Worm (Caenorhabditis elegans) whole organism, L4 larva: ENCODE measurements around the gene F38A1.13.

Experiments used
- F10B5.3 ChIP-seq: sonication (generic microtip); optimal IDR thresholded peaks from 2 replicates; lab custom pipeline; 2016; ENCODE audit warnings: mild to moderate bottlenecking, missing genetic modification characterization, missing compliant biosample characterization
- F26F4.8 ChIP-seq: fragments of 200-800 bp; sonication (Bioruptor generic); conservative IDR thresholded peaks from 2 replicates; pipeline ENCODE4 v1.3.6; 2022; ENCODE audit warnings: missing genetic modification characterization, missing compliant biosample characterization
- F37D6.2 ChIP-seq: sonication (generic microtip); optimal IDR thresholded peaks from 2 replicates; lab custom pipeline; 2016; ENCODE audit warnings: mild to moderate bottlenecking, missing genetic modification characterization, missing compliant biosample characterization
- F44E2.7 ChIP-seq: fragments of 200-800 bp; sonication (Bioruptor generic); IDR thresholded peaks from 2 replicates; pipeline ENCODE4 v2.1.2; 2022; ENCODE audit warnings: missing genetic modification characterization, missing compliant biosample characterization
- F49E8.2 ChIP-seq: sonication (generic microtip); optimal IDR thresholded peaks from 2 replicates; lab custom pipeline; 2016; ENCODE audit warnings: missing compliant biosample characterization, mild to moderate bottlenecking, missing genetic modification characterization, borderline replicate concordance
- R02D3.7 ChIP-seq: fragments of 150-350 bp; sonication (generic microtip); optimal IDR thresholded peaks from 3 replicates; lab custom pipeline; 2014; ENCODE audit warnings: missing biosample characterization, missing genetic modification characterization
- Y75B8A.6 ChIP-seq: fragments of 200-800 bp; sonication (Bioruptor generic); IDR thresholded peaks from 2 replicates; pipeline ENCODE4 v1.3.6; 2022; ENCODE audit warnings: missing genetic modification reagents, missing genetic modification characterization, missing compliant biosample characterization
- ZK337.2 ChIP-seq: fragments of 200-800 bp; sonication (Bioruptor generic); IDR thresholded peaks from 2 replicates; pipeline ENCODE4 v1.3.6; 2022; ENCODE audit warnings: missing genetic modification reagents, missing genetic modification characterization, missing compliant biosample characterization
- aha-1 ChIP-seq: fragments of 150-350 bp; peaks from one replicate; lab custom pipeline; 2014; ENCODE audit warnings: missing biosample characterization, missing genetic modification characterization
- aly-2 ChIP-seq: sonication (generic microtip); optimal IDR thresholded peaks from 2 replicates; lab custom pipeline; 2018; ENCODE audit warnings: missing biosample characterization, missing genetic modification characterization
- arid-1 ChIP-seq: fragments of 200-800 bp; sonication (Bioruptor generic); conservative IDR thresholded peaks from 2 replicates; pipeline ENCODE4 v1.3.6; 2022; ENCODE audit warnings: missing genetic modification reagents, missing genetic modification characterization, missing compliant biosample characterization
- ceh-20 ChIP-seq: fragments of 200-800 bp; sonication (Bioruptor generic); IDR thresholded peaks from 2 replicates; pipeline ENCODE4 v1.3.6; 2022; ENCODE audit warnings: missing genetic modification reagents, missing genetic modification characterization, missing compliant biosample characterization
- ceh-28 ChIP-seq: fragments of 150-350 bp; optimal IDR thresholded peaks from 2 replicates; lab custom pipeline; 2014; ENCODE audit warnings: missing biosample characterization, missing genetic modification reagents, missing genetic modification characterization
- cey-2 ChIP-seq: sonication (generic microtip); optimal IDR thresholded peaks from 3 replicates; lab custom pipeline; 2017; ENCODE audit warnings: missing genetic modification characterization, mild to moderate bottlenecking, missing compliant biosample characterization, antibody characterized with exemption, borderline replicate concordance; ENCODE audit not compliant: insufficient read depth
- daf-12 ChIP-seq: fragments of 150-350 bp; optimal IDR thresholded peaks from 2 replicates; lab custom pipeline; 2014; ENCODE audit warnings: missing biosample characterization, missing genetic modification reagents, missing genetic modification characterization
- daf-19 ChIP-seq: fragments of 200-800 bp; sonication (Bioruptor generic); conservative IDR thresholded peaks from 2 replicates; pipeline ENCODE4 v1.3.6; 2022; ENCODE audit warnings: missing genetic modification characterization, missing compliant biosample characterization
- daf-8 ChIP-seq: fragments of 200-800 bp; sonication (Bioruptor generic); IDR thresholded peaks from 2 replicates; pipeline ENCODE4 v1.3.6; 2022; ENCODE audit warnings: missing genetic modification characterization, missing compliant biosample characterization
- dpl-1 ChIP-seq: fragments of 150-350 bp; optimal IDR thresholded peaks from 2 replicates; lab custom pipeline; 2014; ENCODE audit warnings: missing biosample characterization, missing genetic modification reagents, missing genetic modification characterization
- duxl-1 ChIP-seq: sonication (generic microtip); optimal IDR thresholded peaks from 2 replicates; lab custom pipeline; 2016; ENCODE audit warnings: mild to moderate bottlenecking, missing genetic modification characterization, moderate library complexity, missing compliant biosample characterization; ENCODE audit not compliant: poor library complexity
- egl-43 ChIP-seq: fragments of 200-800 bp; sonication (Bioruptor generic); IDR thresholded peaks from 2 replicates; pipeline ENCODE4 v1.3.6; 2022; ENCODE audit warnings: missing genetic modification reagents, missing genetic modification characterization, missing compliant biosample characterization
- fos-1 ChIP-seq: fragments of 150-350 bp; optimal IDR thresholded peaks from 2 replicates; lab custom pipeline; 2014; ENCODE audit warnings: missing biosample characterization, missing genetic modification characterization
- gei-8 ChIP-seq: fragments of 200-800 bp; sonication (Bioruptor generic); optimal IDR thresholded peaks from 2 replicates; lab custom pipeline; 2018; ENCODE audit warnings: mild to moderate bottlenecking, missing genetic modification characterization, missing compliant biosample characterization
- hif-1 ChIP-seq, 2 experiments: sonication (generic microtip); optimal IDR thresholded peaks; 2 replicates each; lab custom pipeline; 2016 to 2017; ENCODE audit warnings: missing compliant biosample characterization in 2 of 2, missing genetic modification characterization in 2 of 2, missing genetic modification reagents in 2 of 2, missing genotype in 2 of 2, mild to moderate bottlenecking in 1 of 2
- hlh-11 ChIP-seq: fragments of 200-800 bp; sonication (Bioruptor generic); optimal IDR thresholded peaks from 2 replicates; lab custom pipeline; 2018; ENCODE audit warnings: mild to moderate bottlenecking, missing genetic modification characterization, missing compliant biosample characterization
- lim-7 ChIP-seq: fragments of 200-800 bp; sonication (Bioruptor generic); IDR thresholded peaks from 2 replicates; pipeline ENCODE4 v1.3.6; 2022; ENCODE audit warnings: missing genetic modification characterization, missing compliant biosample characterization
- lin-1 ChIP-seq: fragments of 200-800 bp; sonication (Bioruptor generic); IDR thresholded peaks from 2 replicates; pipeline ENCODE4 v1.3.6; 2022; ENCODE audit warnings: missing genetic modification reagents, missing genetic modification characterization, missing compliant biosample characterization
- lin-13 ChIP-seq: fragments of 150-350 bp; optimal IDR thresholded peaks from 2 replicates; lab custom pipeline; 2014; ENCODE audit warnings: missing biosample characterization, missing genetic modification reagents, missing genetic modification characterization
- lin-29 ChIP-seq: fragments of 200-800 bp; sonication (Bioruptor generic); IDR thresholded peaks from 2 replicates; pipeline ENCODE4 v1.3.6; 2022; ENCODE audit warnings: missing genetic modification reagents, missing genetic modification characterization, missing compliant biosample characterization
- lin-39 ChIP-seq: fragments of 150-350 bp; optimal IDR thresholded peaks from 2 replicates; lab custom pipeline; 2014; ENCODE audit warnings: missing biosample characterization, missing genetic modification reagents, missing genetic modification characterization
- lsy-2 ChIP-seq, 2 experiments: fragments of 150-350 bp in 1 of 2; sonication (generic microtip) in 1 of 2; optimal IDR thresholded peaks; 2 replicates each; lab custom pipeline; 2014 to 2017; ENCODE audit warnings: missing biosample characterization in 2 of 2, missing genetic modification characterization in 2 of 2
- madf-9 ChIP-seq: fragments of 200-800 bp; sonication (Bioruptor generic); conservative IDR thresholded peaks from 2 replicates; pipeline ENCODE4 v1.3.6; 2022; ENCODE audit warnings: missing genetic modification reagents, missing genetic modification characterization, missing compliant biosample characterization
- mdl-1 ChIP-seq, 2 experiments: fragments of 150-350 bp in 1 of 2; sonication (generic microtip) in 1 of 2; optimal IDR thresholded peaks; 2 replicates each; lab custom pipeline; 2014 to 2017; ENCODE audit warnings: missing biosample characterization in 2 of 2, missing genetic modification characterization in 2 of 2
- mes-2 ChIP-seq: sonication (generic microtip); optimal IDR thresholded peaks from 2 replicates; lab custom pipeline; 2016; ENCODE audit warnings: missing genotype, mild to moderate bottlenecking, missing genetic modification characterization, missing compliant biosample characterization; ENCODE audit not compliant: poor library complexity, severe bottlenecking
- mxl-2 ChIP-seq: fragments of 200-800 bp; sonication (Bioruptor generic); conservative IDR thresholded peaks from 2 replicates; pipeline ENCODE4 v1.3.6; 2022; ENCODE audit warnings: missing genetic modification reagents, missing genetic modification characterization, missing compliant biosample characterization
- mxl-3 ChIP-seq: fragments of 200-800 bp; sonication (Bioruptor generic); optimal IDR thresholded peaks from 2 replicates; lab custom pipeline; 2018; ENCODE audit warnings: mild to moderate bottlenecking, missing genetic modification characterization, missing compliant biosample characterization
- nhr-11 ChIP-seq: fragments of 150-350 bp; optimal IDR thresholded peaks from 2 replicates; lab custom pipeline; 2014; ENCODE audit warnings: missing biosample characterization, missing genetic modification characterization
- nhr-111 ChIP-seq: fragments of 200-800 bp; sonication (Bioruptor generic); optimal IDR thresholded peaks from 2 replicates; lab custom pipeline; 2018; ENCODE audit warnings: mild to moderate bottlenecking, missing genetic modification characterization, missing compliant biosample characterization
- nhr-28 ChIP-seq: fragments of 150-350 bp; optimal IDR thresholded peaks from 2 replicates; lab custom pipeline; 2014; ENCODE audit warnings: missing biosample characterization, missing genetic modification characterization
- nhr-48 ChIP-seq: sonication (generic microtip); optimal IDR thresholded peaks from 2 replicates; lab custom pipeline; 2016; ENCODE audit warnings: mild to moderate bottlenecking, missing genetic modification characterization, missing compliant biosample characterization
- nhr-6 ChIP-seq: fragments of 150-350 bp; optimal IDR thresholded peaks from 2 replicates; lab custom pipeline; 2014; ENCODE audit warnings: missing biosample characterization, missing genetic modification characterization
- pha-4 ChIP-seq, 2 experiments: fragments of 150-350 bp in 1 of 2; fragments of 200-800 bp in 1 of 2; sonication (Bioruptor generic) in 1 of 2; IDR thresholded peaks in 1 of 2; optimal IDR thresholded peaks in 1 of 2; 2 replicates each; pipeline versions ENCODE4 v1.3.6 to Lab custom; 2014 to 2022; ENCODE audit warnings: missing genetic modification characterization in 2 of 2, missing genetic modification reagents in 2 of 2, missing biosample characterization in 1 of 2, missing compliant biosample characterization in 1 of 2
- rbr-2 ChIP-seq: sonication (generic microtip); optimal IDR thresholded peaks from 2 replicates; lab custom pipeline; 2016; ENCODE audit warnings: missing genotype, missing genetic modification characterization, missing compliant biosample characterization
- saeg-2 ChIP-seq: fragments of 200-800 bp; sonication (Bioruptor generic); IDR thresholded peaks from 2 replicates; pipeline ENCODE4 v1.3.6; 2022; ENCODE audit warnings: missing genetic modification reagents, missing genetic modification characterization, missing compliant biosample characterization
- tag-97 ChIP-seq: fragments of 200-800 bp; sonication (Bioruptor generic); IDR thresholded peaks from 2 replicates; pipeline ENCODE4 v1.3.6; 2022; ENCODE audit warnings: missing genetic modification characterization, missing compliant biosample characterization
- tra-1 ChIP-seq: fragments of 200-800 bp; sonication (Bioruptor generic); IDR thresholded peaks from 2 replicates; pipeline ENCODE4 v1.3.6; 2022; ENCODE audit warnings: missing genetic modification reagents, missing genetic modification characterization, missing compliant biosample characterization
- unc-130 ChIP-seq: sonication (generic microtip); optimal IDR thresholded peaks from 2 replicates; lab custom pipeline; 2016; ENCODE audit warnings: missing genetic modification reagents, missing genetic modification characterization, missing compliant biosample characterization
- zag-1 ChIP-seq: fragments of 150-350 bp; optimal IDR thresholded peaks from 2 replicates; lab custom pipeline; 2014; ENCODE audit warnings: missing biosample characterization, missing genetic modification characterization
- zfp-2 ChIP-seq: sonication (generic microtip); optimal IDR thresholded peaks from 2 replicates; lab custom pipeline; 2016; ENCODE audit warnings: mild to moderate bottlenecking, missing genetic modification characterization, missing compliant biosample characterization
- zip-11 ChIP-seq: fragments of 200-800 bp; sonication (Bioruptor generic); IDR thresholded peaks from 2 replicates; pipeline ENCODE4 v1.3.6; 2022; ENCODE audit warnings: missing genetic modification characterization, missing compliant biosample characterization
- ztf-11 ChIP-seq: fragments of 150-350 bp; optimal IDR thresholded peaks from 2 replicates; lab custom pipeline; 2014; ENCODE audit warnings: missing biosample characterization, missing genetic modification characterization

Gene F38A1.13

ce11 chrIV:1274583-1274982 lies 9.6 kb downstream of the F38A1.13 start, which contains the start of gene C09E9.1 (continued):
- no peak for TF ChIP-seq F26F4.8 (GFP tag; lab: Robert Waterston, UW)
- TF ChIP-seq unc-130 (GFP tag; lab: Kevin White, UChicago) = peak; percentile 8
- no peak for TF ChIP-seq fos-1
- TF ChIP-seq aly-2 (tag; lab: Kevin White, UChicago) = no peak
- TF ChIP-seq F44E2.7 (GFP tag; lab: Robert Waterston, UW) = no peak
- TF ChIP-seq gei-8 = no peak
- no peak for TF ChIP-seq cey-2
- no peak for TF ChIP-seq nhr-48 (tag; lab: Kevin White, UChicago)
- TF ChIP-seq hlh-11 = peak; percentile 75
- TF ChIP-seq lin-13 (GFP tag; lab: Kevin White, UChicago) = peak; percentile 50
- no peak for TF ChIP-seq daf-8
- no peak for TF ChIP-seq madf-9 (GFP tag; lab: Robert Waterston, UW)
- TF ChIP-seq zfp-2 (tag; lab: Kevin White, UChicago) = no peak
- no peak for TF ChIP-seq F37D6.2 (tag; lab: Kevin White, UChicago)
- TF ChIP-seq ZK337.2 (GFP tag; lab: Robert Waterston, UW) = no peak
- TF ChIP-seq lin-39 = no peak
- no peak for TF ChIP-seq ztf-11 (tag; lab: Kevin White, UChicago)
- TF ChIP-seq nhr-111 (GFP tag; lab: Kevin White, UChicago) = no peak
- no peak for TF ChIP-seq zag-1
- no peak for TF ChIP-seq tra-1 (GFP tag; lab: Robert Waterston, UW)
- no peak for TF ChIP-seq F10B5.3 (tag; lab: Kevin White, UChicago)
- TF ChIP-seq egl-43 = no peak
- TF ChIP-seq daf-12 = no peak
- no peak for TF ChIP-seq duxl-1 (tag; lab: Kevin White, UChicago)
- TF ChIP-seq mdl-1 (tag; optimal IDR thresholded peaks at IDR 0.05; lab: Kevin White, UChicago) = peak; percentile 95 to 99
- no peak for TF ChIP-seq arid-1 (GFP tag; lab: Robert Waterston, UW)
- TF ChIP-seq nhr-28 = peak; percentile 29
- no peak for TF ChIP-seq lim-7
- no peak for TF ChIP-seq pha-4 (GFP tag; IDR thresholded peaks at IDR 0.05; lab: Robert Waterston, UW)
- no peak for TF ChIP-seq pha-4 (tag; optimal IDR thresholded peaks at IDR 0.05; lab: Kevin White, UChicago)
- peak; percentile 76 for TF ChIP-seq mxl-3 (GFP tag; lab: Kevin White, UChicago)
- no peak for TF ChIP-seq zip-11
- TF ChIP-seq tag-97 (GFP tag; lab: Robert Waterston, UW) = no peak
- no peak for TF ChIP-seq mxl-2 (GFP tag; lab: Robert Waterston, UW)
- peak in 1 of 2 experiments; percentile 33 for TF ChIP-seq hif-1 (tag; optimal IDR thresholded peaks at IDR 0.05; lab: Kevin White, UChicago)
- TF ChIP-seq daf-19 (GFP tag; lab: Robert Waterston, UW) = no peak

ce11 chrIV:1275910-1276309 lies 10.9 kb downstream of the F38A1.13 start:
- TF ChIP-seq ceh-20 (GFP tag; lab: Robert Waterston, UW) (no peak), lin-29 (GFP tag; lab: Robert Waterston, UW) (no peak), nhr-11 (tag; lab: Kevin White, UChicago) (no peak), rbr-2 (tag; lab: Kevin White, UChicago) (no peak), aha-1 (tag; lab: Kevin White, UChicago) (peak; percentile 40), zip-11 (no peak), lin-13 (GFP tag; lab: Kevin White, UChicago) (peak; percentile 34), unc-130 (GFP tag; lab: Kevin White, UChicago) (no peak), tag-97 (GFP tag; lab: Robert Waterston, UW) (no peak), daf-12 (no peak), aly-2 (tag; lab: Kevin White, UChicago) (no peak), saeg-2 (GFP tag; lab: Robert Waterston, UW) (no peak), dpl-1 (GFP tag; lab: Kevin White, UChicago) (no peak), nhr-6 (tag; lab: Kevin White, UChicago) (no peak), lin-1 (GFP tag; lab: Robert Waterston, UW) (no peak), Y75B8A.6 (GFP tag; lab: Robert Waterston, UW) (0 out of 2 replicates have a peak, but pooled peaks have one; percentile 16), mes-2 (no peak), lsy-2 (tag; optimal IDR thresholded peaks at IDR 0.05; lab: Kevin White, UChicago) (peak in 1 of 2 experiments; percentile 2), ceh-28 (tag; lab: Kevin White, UChicago) (no peak), mxl-2 (GFP tag; lab: Robert Waterston, UW) (0 out of 2 replicates have a peak, but pooled peaks have one; percentile 24), F26F4.8 (GFP tag; lab: Robert Waterston, UW) (no peak), R02D3.7 (tag; lab: Kevin White, UChicago) (no peak), daf-19 (GFP tag; lab: Robert Waterston, UW) (no peak), nhr-48 (tag; lab: Kevin White, UChicago) (no peak), F49E8.2 (tag; lab: Kevin White, UChicago) (no peak)
